Worm (Caenorhabditis elegans): ENCODE data around the gene rml-1.

DNA sequence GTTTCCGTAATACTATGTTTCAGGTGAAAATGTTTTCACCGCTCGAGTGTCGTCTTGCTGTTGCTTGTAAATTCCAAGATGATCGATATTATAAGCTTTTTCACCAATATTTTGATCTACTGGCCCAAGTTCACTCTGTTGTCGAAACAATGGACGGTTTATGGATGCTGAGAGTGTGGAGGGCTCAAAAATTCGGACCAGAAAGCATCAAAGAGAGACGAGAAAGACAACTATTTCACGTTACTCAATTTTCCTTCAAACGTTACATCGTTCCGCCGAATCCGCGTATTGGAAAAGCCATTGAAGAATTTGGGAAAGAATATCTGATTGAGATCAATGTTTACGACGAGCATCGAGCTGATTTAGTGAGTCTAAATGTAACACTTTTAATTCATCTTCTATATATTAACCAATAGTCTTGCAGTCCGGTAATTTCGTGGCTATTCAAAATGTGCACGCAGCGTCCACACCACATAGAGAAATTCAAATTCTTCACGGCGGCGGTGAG, 12.4 kb upstream of the rml-1 start, which contains the start of gene pot-3:
- no peak for TF ChIP-seq hlh-4 (tag; optimal IDR thresholded peaks at IDR 0.05)
- TF ChIP-seq mdl-1 (tag; optimal IDR thresholded peaks at IDR 0.05) = no peak
- TF ChIP-seq grh-1 (GFP tag; IDR thresholded peaks at IDR 0.05) = no peak
